Worm (Caenorhabditis elegans) whole organism, L2 larva: Measurements from ENCODE around the gene daf-38.
A peak's percentile ranks its signal among the peaks of the same experiment; 100 is the strongest.
"Not testable (repeated sequence)": the region's sequence is repeated elsewhere in the genome, so short reads cannot be mapped to it uniquely, and the experiment has no call there.

ENCODE experiments used
- C34F6.9 ChIP-seq: fragments of 150-350 bp; optimal IDR thresholded peaks from 2 replicates; lab custom pipeline; 2014; ENCODE audit warnings: missing biosample characterization, missing genetic modification characterization
- F13H6.1 ChIP-seq: sonication (generic microtip); optimal IDR thresholded peaks from 2 replicates; lab custom pipeline; 2016; ENCODE audit warnings: missing genetic modification characterization, missing compliant biosample characterization
- Y55F3AM.14 ChIP-seq: fragments of 200-800 bp; sonication (Bioruptor generic); optimal IDR thresholded peaks from 2 replicates; lab custom pipeline; 2018; ENCODE audit warnings: mild to moderate bottlenecking, missing genetic modification characterization, missing compliant biosample characterization
- ZK546.5 ChIP-seq: sonication (generic microtip); optimal IDR thresholded peaks from 2 replicates; lab custom pipeline; 2017; ENCODE audit warnings: missing biosample characterization, missing genetic modification characterization
- alr-1 ChIP-seq: fragments of 150-350 bp; optimal IDR thresholded peaks from 2 replicates; lab custom pipeline; 2014; ENCODE audit warnings: missing biosample characterization, missing genetic modification characterization
- aly-2 ChIP-seq: fragments of 150-350 bp; optimal IDR thresholded peaks from 2 replicates; lab custom pipeline; 2014; ENCODE audit warnings: missing biosample characterization, missing genetic modification characterization
- ama-1 ChIP-seq: fragments of 150-350 bp; optimal IDR thresholded peaks from 2 replicates; lab custom pipeline; 2018; ENCODE audit warnings: inconsistent platforms
- blmp-1 ChIP-seq: sonication (generic microtip); optimal IDR thresholded peaks from 2 replicates; lab custom pipeline; 2017; ENCODE audit warnings: missing genetic modification characterization, mild to moderate bottlenecking, missing compliant biosample characterization, antibody characterized with exemption, moderate library complexity; ENCODE audit not compliant: insufficient read depth
- ceh-16 ChIP-seq: fragments of 150-350 bp; optimal IDR thresholded peaks from 2 replicates; lab custom pipeline; 2014; ENCODE audit warnings: missing biosample characterization, missing genetic modification characterization
- ceh-82 ChIP-seq: fragments of 150-350 bp; optimal IDR thresholded peaks from 2 replicates; lab custom pipeline; 2014; ENCODE audit warnings: missing biosample characterization, missing genetic modification characterization
- crh-2 ChIP-seq: sonication (generic microtip); optimal IDR thresholded peaks from 2 replicates; lab custom pipeline; 2017; ENCODE audit warnings: missing biosample characterization, missing genetic modification characterization
- elt-1 ChIP-seq: fragments of 150-350 bp; optimal IDR thresholded peaks from 2 replicates; lab custom pipeline; 2014; ENCODE audit warnings: missing biosample characterization, missing genetic modification characterization
- elt-3 ChIP-seq: sonication (generic microtip); optimal IDR thresholded peaks from 2 replicates; lab custom pipeline; 2017; ENCODE audit warnings: missing biosample characterization, missing genetic modification characterization
- gmeb-1 ChIP-seq: fragments of 150-350 bp; optimal IDR thresholded peaks from 2 replicates; lab custom pipeline; 2014; ENCODE audit warnings: missing biosample characterization, missing genetic modification characterization
- lin-11 ChIP-seq: fragments of 150-350 bp; sonication (generic microtip); optimal IDR thresholded peaks from 2 replicates; lab custom pipeline; 2014; ENCODE audit warnings: missing biosample characterization, missing genetic modification characterization, inconsistent platforms, mixed read lengths
- lin-39 ChIP-seq: fragments of 150-350 bp; optimal IDR thresholded peaks from 2 replicates; lab custom pipeline; 2014; ENCODE audit warnings: missing biosample characterization, missing genetic modification reagents, missing genetic modification characterization
- lsy-2 ChIP-seq, 2 experiments: fragments of 150-350 bp in 1 of 2; sonication (generic microtip) in 1 of 2; optimal IDR thresholded peaks; 2 replicates each; lab custom pipeline; 2014 to 2017; ENCODE audit warnings: missing biosample characterization in 2 of 2, missing genetic modification characterization in 2 of 2
- mab-5 ChIP-seq: fragments of 150-350 bp; optimal IDR thresholded peaks from 2 replicates; lab custom pipeline; 2014; ENCODE audit warnings: missing biosample characterization, missing genetic modification characterization
- mdl-1 ChIP-seq, 2 experiments: fragments of 150-350 bp in 1 of 2; sonication (generic microtip) in 1 of 2; optimal IDR thresholded peaks; 2 replicates each; lab custom pipeline; 2017; ENCODE audit warnings: missing biosample characterization in 2 of 2, missing genetic modification characterization in 2 of 2
- nhr-10 ChIP-seq: sonication (generic microtip); optimal IDR thresholded peaks from 2 replicates; lab custom pipeline; 2017; ENCODE audit warnings: missing biosample characterization, missing genetic modification characterization
- nhr-12 ChIP-seq: fragments of 150-350 bp; optimal IDR thresholded peaks from 2 replicates; lab custom pipeline; 2014; ENCODE audit warnings: missing biosample characterization, missing genetic modification characterization
- nhr-129 ChIP-seq: fragments of 150-350 bp; optimal IDR thresholded peaks from 2 replicates; lab custom pipeline; 2014; ENCODE audit warnings: missing biosample characterization, missing genetic modification characterization
- nhr-21 ChIP-seq: fragments of 150-350 bp; optimal IDR thresholded peaks from 2 replicates; lab custom pipeline; 2014; ENCODE audit warnings: missing biosample characterization, missing genetic modification characterization
- nhr-23 ChIP-seq: fragments of 150-350 bp; optimal IDR thresholded peaks from 2 replicates; lab custom pipeline; 2014; ENCODE audit warnings: missing biosample characterization, missing genetic modification reagents, missing genetic modification characterization
- nhr-237 ChIP-seq: fragments of 150-350 bp; optimal IDR thresholded peaks from 2 replicates; lab custom pipeline; 2014; ENCODE audit warnings: missing biosample characterization, missing genetic modification characterization
- nhr-6 ChIP-seq: fragments of 150-350 bp; optimal IDR thresholded peaks from 2 replicates; lab custom pipeline; 2014; ENCODE audit warnings: missing biosample characterization, missing genetic modification characterization
- nhr-77 ChIP-seq: fragments of 150-350 bp; optimal IDR thresholded peaks from 2 replicates; lab custom pipeline; 2014; ENCODE audit warnings: missing biosample characterization, missing genetic modification characterization
- peb-1 ChIP-seq: fragments of 150-350 bp; optimal IDR thresholded peaks from 2 replicates; lab custom pipeline; 2014; ENCODE audit warnings: missing biosample characterization, missing genetic modification characterization
- skn-1 ChIP-seq: sonication (generic microtip); optimal IDR thresholded peaks from 2 replicates; lab custom pipeline; 2017; ENCODE audit warnings: missing biosample characterization, missing genetic modification characterization
- sma-3 ChIP-seq: sonication (generic microtip); optimal IDR thresholded peaks from 2 replicates; lab custom pipeline; 2016; ENCODE audit warnings: missing genetic modification reagents, missing genetic modification characterization, missing compliant biosample characterization
- sma-9 ChIP-seq, 2 experiments: fragments of 150-350 bp in 1 of 2; sonication (generic microtip) in 1 of 2; optimal IDR thresholded peaks; 2 replicates each; lab custom pipeline; 2014 to 2016; ENCODE audit warnings: missing genetic modification characterization in 2 of 2, mild to moderate bottlenecking in 1 of 2, missing biosample characterization in 1 of 2, missing compliant biosample characterization in 1 of 2, missing genetic modification reagents in 1 of 2, moderate library complexity in 1 of 2
- unc-55 ChIP-seq: fragments of 150-350 bp; sonication (generic microtip); optimal IDR thresholded peaks from 3 replicates; lab custom pipeline; 2014; ENCODE audit warnings: missing biosample characterization, missing genetic modification reagents, missing genetic modification characterization
- unc-62 ChIP-seq: fragments of 150-350 bp; optimal IDR thresholded peaks from 2 replicates; lab custom pipeline; 2014; ENCODE audit warnings: missing biosample characterization, missing genetic modification reagents, missing genetic modification characterization
- ztf-1 ChIP-seq: fragments of 200-800 bp; sonication (Bioruptor generic); conservative IDR thresholded peaks from 2 replicates; pipeline ENCODE4 v1.3.6; 2022; ENCODE audit warnings: missing genetic modification characterization, missing compliant biosample characterization
- ztf-11 ChIP-seq: sonication (generic microtip); optimal IDR thresholded peaks from 2 replicates; lab custom pipeline; 2017; ENCODE audit warnings: missing biosample characterization, missing genetic modification characterization
- ztf-4 ChIP-seq: fragments of 150-350 bp; optimal IDR thresholded peaks from 2 replicates; lab custom pipeline; 2014; ENCODE audit warnings: missing biosample characterization, missing genetic modification characterization

The daf-38 gene

ce11 chrIV:15819759-15820158 lies at the start of gene daf-38:
daf-38 (plus strand) TSS chrIV:15820059.
- TF ChIP-seq peb-1 (tag; lab: Kevin White, UChicago): no peak
- TF ChIP-seq nhr-23: no peak
- TF ChIP-seq mab-5 (tag; lab: Kevin White, UChicago): no peak
- no peak for TF ChIP-seq ZK546.5
- no peak for TF ChIP-seq nhr-10 (tag; lab: Kevin White, UChicago)
- TF ChIP-seq lin-39 (tag; lab: Kevin White, UChicago): no peak
- no peak for TF ChIP-seq F13H6.1 (tag; lab: Kevin White, UChicago)
- TF ChIP-seq sma-9 (GFP tag; optimal IDR thresholded peaks at IDR 0.05; lab: Kevin White, UChicago): no peak
- TF ChIP-seq sma-9 (tag; optimal IDR thresholded peaks at IDR 0.05; lab: Kevin White, UChicago): no peak
- no peak for TF ChIP-seq nhr-77 (tag; lab: Kevin White, UChicago)
- TF ChIP-seq ztf-4 (tag; lab: Kevin White, UChicago): no peak
- no peak for TF ChIP-seq ceh-82
- no peak for TF ChIP-seq ama-1 (lab: Kevin White, UChicago)
- TF ChIP-seq mdl-1 (tag; optimal IDR thresholded peaks at IDR 0.05; lab: Kevin White, UChicago): no peak
- no peak for TF ChIP-seq nhr-237 (tag; lab: Kevin White, UChicago)
- TF ChIP-seq ztf-1 (GFP tag; lab: Robert Waterston, UW): no peak

DNA sequence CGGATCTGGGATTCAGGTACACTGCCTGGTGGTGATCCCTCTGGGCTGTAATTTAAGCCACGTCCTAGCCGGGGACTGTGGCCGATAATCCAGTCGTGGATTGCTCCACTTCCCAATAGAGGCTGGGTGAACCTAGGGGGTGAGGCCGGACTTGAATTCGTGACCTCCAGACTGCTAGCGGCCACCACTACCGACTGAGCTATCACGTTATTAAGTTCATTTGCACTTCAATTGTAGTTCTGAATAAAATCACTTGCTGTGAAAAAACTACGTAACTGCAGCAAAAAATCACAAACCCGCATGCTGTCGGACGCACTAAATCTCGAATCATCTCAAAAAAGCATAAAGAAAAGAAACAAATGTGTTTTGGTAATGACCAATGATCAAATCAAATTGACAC lies 29.0 kb upstream of the daf-38 start, which contains the start of gene Y105C5A.1273:
Gene Y105C5A.1273, plus strand, starts transcription at position 301 of the 400 bp plus-strand sequence.
- not testable (repeated sequence) for TF ChIP-seq ztf-11, elt-3, elt-1 (tag; lab: Kevin White, UChicago)

- no peak for TF ChIP-seq sma-9 (GFP tag; optimal IDR thresholded peaks at IDR 0.05; lab: Kevin White, UChicago)
- TF ChIP-seq sma-9 (tag; optimal IDR thresholded peaks at IDR 0.05; lab: Kevin White, UChicago): no peak
- TF ChIP-seq sma-3 (GFP tag; lab: Kevin White, UChicago): no peak
Observed at ce11 chrIV:15793213-15793612, 26.6 kb upstream of the daf-38 start.

DNA sequence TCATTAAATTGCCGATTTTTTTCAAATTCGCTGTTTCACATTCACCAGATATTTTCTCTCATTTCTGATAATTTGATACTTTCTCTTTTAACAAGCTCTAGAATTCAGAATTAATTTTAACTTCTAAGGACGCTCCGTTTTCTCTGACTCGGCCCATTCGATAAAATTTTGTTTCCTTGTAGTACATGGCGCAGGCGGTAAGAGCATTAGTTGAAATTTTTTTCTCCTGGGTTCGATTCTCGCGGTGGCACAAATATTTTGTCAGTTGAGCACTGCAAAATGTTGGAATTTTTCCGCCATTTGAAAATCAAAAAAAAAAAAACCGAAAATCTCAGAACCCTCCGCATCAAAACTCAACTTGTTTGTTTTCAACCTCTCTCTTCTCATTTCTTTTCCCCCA lies 25.9 kb upstream of the daf-38 start:
- no peak for TF ChIP-seq crh-2
- no peak for TF ChIP-seq skn-1
- TF ChIP-seq lsy-2 (tag; optimal IDR thresholded peaks at IDR 0.05; lab: Kevin White, UChicago): no peak
- no peak for TF ChIP-seq sma-9 (GFP tag; optimal IDR thresholded peaks at IDR 0.05; lab: Kevin White, UChicago)
- TF ChIP-seq sma-9 (tag; optimal IDR thresholded peaks at IDR 0.05; lab: Kevin White, UChicago): no peak
- no peak for TF ChIP-seq aly-2 (tag; lab: Kevin White, UChicago)
- TF ChIP-seq nhr-23: no peak
- TF ChIP-seq lin-11: no peak

- TF ChIP-seq nhr-23 (no peak), nhr-129 (tag; lab: Kevin White, UChicago) (no peak), mab-5 (tag; lab: Kevin White, UChicago) (no peak), ceh-82 (no peak), unc-62 (GFP tag; lab: Kevin White, UChicago) (no peak), C34F6.9 (tag; lab: Kevin White, UChicago) (peak; percentile 27), ceh-16 (tag; lab: Kevin White, UChicago) (no peak), nhr-21 (tag; lab: Kevin White, UChicago) (peak; percentile 13), lin-39 (tag; lab: Kevin White, UChicago) (no peak), gmeb-1 (tag; lab: Kevin White, UChicago) (no peak), lsy-2 (tag; optimal IDR thresholded peaks at IDR 0.05; lab: Kevin White, UChicago) (peak in 1 of 2 experiments; percentile 38)
- TF ChIP-seq, all 48 proteins: peak for 3
Observed at ce11 chrIV:15814044-15814443, 5.8 kb upstream of the daf-38 start.

DNA sequence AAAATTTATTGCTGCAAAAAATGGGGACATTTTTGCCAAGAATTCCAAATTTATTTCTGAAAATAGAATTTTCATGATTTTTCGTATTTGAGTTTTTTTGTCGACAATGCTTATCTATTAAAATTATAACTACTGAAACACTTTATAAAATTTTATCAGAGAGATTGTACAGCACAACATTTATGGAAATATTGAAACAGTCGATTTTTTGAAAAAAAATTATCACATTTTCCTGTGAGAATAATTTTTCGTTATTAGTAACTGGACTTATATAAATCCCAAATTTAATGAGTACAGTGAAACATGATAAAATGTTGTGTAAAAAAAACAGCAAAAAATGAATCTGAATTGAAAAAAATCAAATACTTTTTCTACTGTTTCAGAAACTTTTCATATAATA lies 2.4 kb upstream of the daf-38 start:
- no peak for TF ChIP-seq gmeb-1 (tag; lab: Kevin White, UChicago)
- TF ChIP-seq blmp-1 (tag; lab: Kevin White, UChicago): no peak
- TF ChIP-seq ceh-82: no peak
- TF ChIP-seq peb-1 (tag; lab: Kevin White, UChicago): no peak
- no peak for TF ChIP-seq unc-55 (GFP tag; lab: Kevin White, UChicago)
- TF ChIP-seq Y55F3AM.14 (GFP tag; lab: Kevin White, UChicago): no peak
- TF ChIP-seq ceh-16 (tag; lab: Kevin White, UChicago): no peak
- no peak for TF ChIP-seq lsy-2 (tag; optimal IDR thresholded peaks at IDR 0.05; lab: Kevin White, UChicago)
- TF ChIP-seq ZK546.5: no peak
- no peak for TF ChIP-seq nhr-21 (tag; lab: Kevin White, UChicago)
- no peak for TF ChIP-seq nhr-6 (tag; lab: Kevin White, UChicago)
- TF ChIP-seq crh-2: no peak
- no peak for TF ChIP-seq alr-1 (tag; lab: Kevin White, UChicago)
- TF ChIP-seq nhr-12: no peak
- no peak for TF ChIP-seq F13H6.1 (tag; lab: Kevin White, UChicago)
- no peak for TF ChIP-seq lin-11
- TF ChIP-seq, all 48 proteins: peak for 0
